Worm (Caenorhabditis elegans) whole organism, L1 larva: ENCODE data around the gene F57B9.3.

Experiments used
- C04F5.9 ChIP-seq: sonication (generic microtip); optimal IDR thresholded peaks from 2 replicates; lab custom pipeline; 2016; ENCODE audit warnings: missing genetic modification characterization, missing compliant biosample characterization
- C16A3.4 ChIP-seq: fragments of 150-350 bp; optimal IDR thresholded peaks from 2 replicates; lab custom pipeline; 2014; ENCODE audit warnings: missing biosample characterization, missing genetic modification characterization
- Y116A8C.19 ChIP-seq: sonication (generic microtip); optimal IDR thresholded peaks from 2 replicates; lab custom pipeline; 2016; ENCODE audit warnings: missing compliant biosample characterization, missing genetic modification characterization, borderline replicate concordance
- blmp-1 ChIP-seq: fragments of 150-350 bp; optimal IDR thresholded peaks from 2 replicates; lab custom pipeline; 2014; ENCODE audit warnings: missing biosample characterization, missing genetic modification characterization
- ceh-82 ChIP-seq, 3 experiments: fragments of 150-350 bp in 1 of 3; sonication (generic microtip) in 2 of 3; optimal IDR thresholded peaks; 2 replicates each; lab custom pipeline; 2014 to 2017; ENCODE audit warnings: missing biosample characterization in 3 of 3, missing genetic modification characterization in 3 of 3
- ceh-88 ChIP-seq: fragments of 200-800 bp; sonication (Bioruptor generic); IDR thresholded peaks from 2 replicates; pipeline ENCODE4 v1.3.6; 2022; ENCODE audit warnings: missing genetic modification characterization, missing compliant biosample characterization
- dpl-1 ChIP-seq, 3 experiments: fragments of 150-350 bp in 2 of 3; sonication (generic microtip) in 1 of 3; optimal IDR thresholded peaks; 2 replicates each; lab custom pipeline; 2014 to 2017; ENCODE audit warnings: missing biosample characterization in 3 of 3, missing genetic modification characterization in 3 of 3, missing genetic modification reagents in 3 of 3
- efl-1 ChIP-seq, 4 experiments: fragments of 150-350 bp; optimal IDR thresholded peaks in 3 of 4; peaks in 1 of 4; 1 replicate in 1 of 4; 2 replicates in 3 of 4; lab custom pipeline; 2014; ENCODE audit warnings: missing biosample characterization in 2 of 4, missing genetic modification characterization in 2 of 4, missing genetic modification reagents in 2 of 4
- egl-27 ChIP-seq, 2 experiments: fragments of 150-350 bp in 1 of 2; sonication (generic microtip); optimal IDR thresholded peaks; 3 replicates each; lab custom pipeline; 2017 to 2018; ENCODE audit warnings: missing biosample characterization in 2 of 2, missing genetic modification characterization in 2 of 2, missing genetic modification reagents in 2 of 2
- fkh-4 ChIP-seq: sonication (generic microtip); optimal IDR thresholded peaks from 2 replicates; lab custom pipeline; 2016; ENCODE audit warnings: missing compliant biosample characterization, missing genetic modification characterization, borderline replicate concordance
- fkh-8 ChIP-seq: sonication (generic microtip); optimal IDR thresholded peaks from 2 replicates; lab custom pipeline; 2016; ENCODE audit warnings: mild to moderate bottlenecking, missing genetic modification characterization, missing compliant biosample characterization
- fos-1 ChIP-seq: fragments of 150-350 bp; optimal IDR thresholded peaks from 2 replicates; lab custom pipeline; 2014; ENCODE audit warnings: missing biosample characterization, missing genetic modification characterization
- hlh-17 ChIP-seq: fragments of 200-800 bp; sonication (Bioruptor generic); optimal IDR thresholded peaks from 2 replicates; lab custom pipeline; 2018; ENCODE audit warnings: missing genetic modification characterization, mild to moderate bottlenecking, missing compliant biosample characterization, moderate library complexity, borderline replicate concordance
- lin-15B ChIP-seq: fragments of 150-350 bp; sonication (generic microtip); optimal IDR thresholded peaks from 3 replicates; lab custom pipeline; 2014; ENCODE audit warnings: missing biosample characterization, missing genetic modification characterization
- lin-35 ChIP-seq, 2 experiments: fragments of 150-350 bp; optimal IDR thresholded peaks; 2 replicates each; lab custom pipeline; 2014; ENCODE audit warnings: missing biosample characterization in 2 of 2, missing genetic modification characterization in 2 of 2, missing genetic modification reagents in 2 of 2
- lin-39 ChIP-seq: fragments of 150-350 bp; optimal IDR thresholded peaks from 2 replicates; lab custom pipeline; 2014; ENCODE audit warnings: missing biosample characterization, missing genetic modification reagents, missing genetic modification characterization
- lir-3 ChIP-seq: sonication (generic microtip); optimal IDR thresholded peaks from 2 replicates; lab custom pipeline; 2016; ENCODE audit warnings: mild to moderate bottlenecking, missing genetic modification characterization, moderate library complexity, missing compliant biosample characterization; ENCODE audit not compliant: poor library complexity
- lsy-2 ChIP-seq, 2 experiments: fragments of 150-350 bp; optimal IDR thresholded peaks; 2 replicates each; lab custom pipeline; 2014; ENCODE audit warnings: missing biosample characterization in 2 of 2, missing genetic modification characterization in 2 of 2
- mab-9 ChIP-seq: fragments of 200-800 bp; sonication (Bioruptor generic); IDR thresholded peaks from 2 replicates; pipeline ENCODE4 v1.3.6; 2022; ENCODE audit warnings: missing genetic modification reagents, missing genetic modification characterization, missing compliant biosample characterization
- mep-1 ChIP-seq: fragments of 150-350 bp; optimal IDR thresholded peaks from 2 replicates; lab custom pipeline; 2014; ENCODE audit warnings: missing biosample characterization, missing genetic modification characterization
- nhr-11 ChIP-seq: fragments of 150-350 bp; optimal IDR thresholded peaks from 2 replicates; lab custom pipeline; 2014; ENCODE audit warnings: missing biosample characterization, missing genetic modification characterization
- nhr-12 ChIP-seq: sonication (generic microtip); optimal IDR thresholded peaks from 2 replicates; lab custom pipeline; 2017; ENCODE audit warnings: missing biosample characterization, missing genetic modification characterization
- nhr-20 ChIP-seq: sonication (generic microtip); optimal IDR thresholded peaks from 2 replicates; lab custom pipeline; 2016; ENCODE audit warnings: mild to moderate bottlenecking, missing genetic modification characterization, missing compliant biosample characterization
- nhr-28 ChIP-seq: fragments of 150-350 bp; optimal IDR thresholded peaks from 2 replicates; lab custom pipeline; 2014; ENCODE audit warnings: missing biosample characterization, missing genetic modification characterization
- nhr-85 ChIP-seq: sonication (generic microtip); peaks from one replicate; lab custom pipeline; 2016; ENCODE audit warnings: missing genetic modification characterization, inconsistent platforms, missing compliant biosample characterization
- nhr-90 ChIP-seq: sonication (generic microtip); optimal IDR thresholded peaks from 2 replicates; lab custom pipeline; 2016; ENCODE audit warnings: mild to moderate bottlenecking, missing genetic modification characterization, missing compliant biosample characterization; ENCODE audit not compliant: poor library complexity
- rnt-1 ChIP-seq: sonication (generic microtip); optimal IDR thresholded peaks from 2 replicates; lab custom pipeline; 2016; ENCODE audit warnings: mild to moderate bottlenecking, missing genetic modification characterization, moderate library complexity, missing compliant biosample characterization
- snu-23 ChIP-seq: sonication (generic microtip); optimal IDR thresholded peaks from 2 replicates; lab custom pipeline; 2016; ENCODE audit warnings: missing genetic modification characterization, missing compliant biosample characterization
- swsn-7 ChIP-seq: sonication (generic microtip); optimal IDR thresholded peaks from 2 replicates; lab custom pipeline; 2016; ENCODE audit warnings: missing genetic modification characterization, missing compliant biosample characterization
- tbx-2 ChIP-seq: sonication (generic microtip); optimal IDR thresholded peaks from 2 replicates; lab custom pipeline; 2016; ENCODE audit warnings: missing genetic modification characterization, missing compliant biosample characterization
- unc-130 ChIP-seq: fragments of 150-350 bp; optimal IDR thresholded peaks from 2 replicates; lab custom pipeline; 2017; ENCODE audit warnings: missing biosample characterization, missing genetic modification characterization, inconsistent platforms
- unc-30 ChIP-seq: sonication (generic microtip); optimal IDR thresholded peaks from 2 replicates; lab custom pipeline; 2017; ENCODE audit warnings: missing biosample characterization, missing genetic modification characterization
- unc-98 ChIP-seq: fragments of 200-800 bp; sonication (Bioruptor generic); IDR thresholded peaks from 2 replicates; pipeline ENCODE4 v1.3.6; 2022; ENCODE audit warnings: missing genetic modification characterization, missing compliant biosample characterization
- vab-15 ChIP-seq: sonication (generic microtip); optimal IDR thresholded peaks from 2 replicates; lab custom pipeline; 2017; ENCODE audit warnings: missing genotype, mild to moderate bottlenecking, missing genetic modification characterization, missing compliant biosample characterization
- xbp-1 ChIP-seq: sonication (generic microtip); optimal IDR thresholded peaks from 2 replicates; lab custom pipeline; 2016; ENCODE audit warnings: missing genetic modification characterization, missing compliant biosample characterization
- zag-1 ChIP-seq: fragments of 150-350 bp; optimal IDR thresholded peaks from 2 replicates; lab custom pipeline; 2014; ENCODE audit warnings: missing biosample characterization, missing genetic modification characterization
- zip-4 ChIP-seq: fragments of 200-800 bp; sonication (Bioruptor generic); optimal IDR thresholded peaks from 2 replicates; lab custom pipeline; 2018; ENCODE audit warnings: mild to moderate bottlenecking, missing genetic modification characterization, moderate library complexity, missing compliant biosample characterization
- ztf-11 ChIP-seq, 2 experiments: sonication (generic microtip); optimal IDR thresholded peaks; 2 replicates each; lab custom pipeline; 2016 to 2017; ENCODE audit warnings: missing genetic modification characterization in 2 of 2, missing biosample characterization in 1 of 2, missing compliant biosample characterization in 1 of 2

F57B9.3 gene

DNA sequence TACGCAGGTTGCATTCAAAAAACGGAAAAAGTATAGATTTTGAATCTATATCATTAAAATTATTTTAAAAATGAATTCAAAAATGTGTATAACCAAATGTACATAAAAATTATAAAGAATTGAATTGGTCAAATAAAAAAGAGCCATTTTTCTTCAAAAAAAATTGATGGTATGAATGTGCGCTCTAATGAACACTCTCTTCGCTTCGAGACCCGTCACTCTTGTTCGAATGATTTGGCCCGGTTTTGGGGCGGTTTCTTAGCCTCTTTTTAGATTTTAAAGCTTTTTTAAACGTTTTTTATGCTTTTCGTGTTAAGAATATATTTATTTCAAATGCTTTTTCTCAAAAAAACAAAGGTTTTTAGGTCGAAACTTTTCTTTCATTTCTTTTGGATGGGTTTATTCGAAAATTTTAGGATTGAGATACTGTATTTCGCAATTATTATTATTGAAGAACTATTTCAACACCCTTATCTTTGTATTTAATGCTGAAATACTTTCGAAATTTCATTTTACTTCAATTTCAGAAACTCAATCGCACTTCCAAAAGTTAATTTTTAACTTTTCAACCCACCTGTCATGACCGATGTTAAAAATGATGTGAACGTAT is 10.0 kb upstream of the F57B9.3 start, which contains the start of gene inf-1 (continued):
- no peak for TF ChIP-seq nhr-90 (tag; lab: Kevin White, UChicago)
- TF ChIP-seq, all 84 proteins: peak for 23

ce11 chrIII:6931896-6932295 is 7.7 kb upstream of the F57B9.3 start, which contains the start of gene byn-1:
TSS of gene byn-1 (plus strand) at chrIII:6932001.
- TF ChIP-seq lsy-2 (tag; optimal IDR thresholded peaks at IDR 0.05; lab: Kevin White, UChicago) = peak in 1 of 2 experiments; percentile 18
- no peak for TF ChIP-seq Y116A8C.19 (tag; lab: Kevin White, UChicago)

ce11 chrIII:6935269-6936017 is 4.2 kb upstream of the F57B9.3 start, which contains the start of the genes F57B9.8 and coq-2:
TSS of gene F57B9.8 (minus strand) at chrIII:6935319.
TSS of gene coq-2 (plus strand) at chrIII:6935967.
- TF ChIP-seq lin-39 (tag; lab: Kevin White, UChicago) (no peak), lsy-2 (tag; optimal IDR thresholded peaks at IDR 0.05; lab: Kevin White, UChicago) (no peak), nhr-90 (tag; lab: Kevin White, UChicago) (no peak), mab-9 (GFP tag; lab: Robert Waterston, UW) (no peak), lir-3 (tag; lab: Kevin White, UChicago) (no peak), C04F5.9 (tag; lab: Kevin White, UChicago) (no peak)
- TF ChIP-seq, all 84 proteins: peak for 0

- TF ChIP-seq efl-1 (optimal IDR thresholded peaks at IDR 0.05; lab: Kevin White, UChicago) = no peak
- peak in 1 of 2 experiments; percentile 18 for TF ChIP-seq efl-1 (GFP tag; optimal IDR thresholded peaks at IDR 0.05 in 1 of 2; lab: Kevin White, UChicago)
- no peak for TF ChIP-seq xbp-1 (tag; lab: Kevin White, UChicago)
Observed at ce11 chrIII:6945319-6945718, 5.7 kb downstream of the F57B9.3 start.

ce11 chrIII:6945747-6946146 is 6.1 kb downstream of the F57B9.3 start, which contains the start of gene abu-13:
TSS of gene abu-13 (minus strand) at chrIII:6945898.
- TF ChIP-seq zag-1 (tag; lab: Kevin White, UChicago) (no peak), hlh-17 (no peak), efl-1 (optimal IDR thresholded peaks at IDR 0.05; lab: Kevin White, UChicago) (no peak), efl-1 (GFP tag; optimal IDR thresholded peaks at IDR 0.05 in 1 of 2; lab: Kevin White, UChicago) (peak in 1 of 2 experiments; percentile 21), nhr-85 (peak; percentile 19), blmp-1 (tag; lab: Kevin White, UChicago) (peak; percentile 93), nhr-28 (no peak)

ce11 chrIII:6946382-6946781 is 6.8 kb downstream of the F57B9.3 start, which contains the start of gene let-711:
TSS of gene let-711 (plus strand) at chrIII:6946718.
- TF ChIP-seq lin-15B (tag; lab: Kevin White, UChicago) (no peak), rnt-1 (tag; lab: Kevin White, UChicago) (peak; percentile 8), fkh-4 (tag; lab: Kevin White, UChicago) (no peak), ztf-11 (tag; optimal IDR thresholded peaks at IDR 0.05; lab: Kevin White, UChicago) (no peak), dpl-1 (GFP tag; optimal IDR thresholded peaks at IDR 0.05; lab: Kevin White, UChicago) (peak in 2 of 3 experiments; percentile 19 to 36), fkh-8 (no peak), nhr-20 (tag; lab: Kevin White, UChicago) (peak; percentile 25), snu-23 (GFP tag; lab: Kevin White, UChicago) (peak; percentile 26), nhr-12 (tag; lab: Kevin White, UChicago) (no peak), tbx-2 (tag; lab: Kevin White, UChicago) (no peak), vab-15 (tag; lab: Kevin White, UChicago) (no peak), C16A3.4 (tag; lab: Kevin White, UChicago) (no peak), zip-4 (GFP tag; lab: Kevin White, UChicago) (no peak), egl-27 (tag; optimal IDR thresholded peaks at IDR 0.05; lab: Kevin White, UChicago) (no peak), swsn-7 (tag; lab: Kevin White, UChicago) (peak; percentile 17), fos-1 (tag; lab: Kevin White, UChicago) (no peak), unc-98 (GFP tag; lab: Robert Waterston, UW) (no peak), zag-1 (tag; lab: Kevin White, UChicago) (no peak), blmp-1 (tag; lab: Kevin White, UChicago) (peak; percentile 36), ceh-82 (tag; optimal IDR thresholded peaks at IDR 0.05; lab: Kevin White, UChicago) (peak in 1 of 3 experiments; percentile 20), unc-30 (no peak), unc-130 (no peak), lir-3 (tag; lab: Kevin White, UChicago) (no peak), nhr-11 (no peak), ceh-88 (GFP tag; lab: Robert Waterston, UW) (no peak), lin-35 (GFP tag; optimal IDR thresholded peaks at IDR 0.05; lab: Kevin White, UChicago) (peak; percentile 37 to 52), mep-1 (tag; lab: Kevin White, UChicago) (peak; percentile 17)
